Worm (Caenorhabditis elegans) whole organism, young adult: ENCODE results near the gene zig-12.
A peak's percentile ranks its signal among the peaks of the same experiment; 100 is the strongest.

ENCODE experiments used
- B0261.1 ChIP-seq: sonication (generic microtip); optimal IDR thresholded peaks from 2 replicates; lab custom pipeline; 2016; ENCODE audit warnings: mild to moderate bottlenecking, missing genetic modification characterization, moderate library complexity, missing compliant biosample characterization
- F22D6.2 ChIP-seq: sonication (generic microtip); optimal IDR thresholded peaks from 2 replicates; lab custom pipeline; 2016; ENCODE audit warnings: mild to moderate bottlenecking, missing genetic modification characterization, missing compliant biosample characterization
- F57C9.4 ChIP-seq: sonication (generic microtip); optimal IDR thresholded peaks from 2 replicates; lab custom pipeline; 2017; ENCODE audit warnings: mild to moderate bottlenecking, missing genetic modification characterization, missing compliant biosample characterization
- T26A5.8 ChIP-seq: sonication (generic microtip); optimal IDR thresholded peaks from 2 replicates; lab custom pipeline; 2016; ENCODE audit warnings: missing genetic modification characterization, missing compliant biosample characterization
- Y53F4B.3 ChIP-seq: fragments of 200-800 bp; sonication (Bioruptor generic); IDR thresholded peaks from 2 replicates; pipeline ENCODE4 v1.3.6; 2022; ENCODE audit warnings: missing genetic modification reagents, missing genetic modification characterization, missing compliant biosample characterization
- ama-1 ChIP-seq, 3 experiments: fragments of 150-350 bp in 1 of 3; sonication (generic microtip) in 2 of 3; optimal IDR thresholded peaks; 2 replicates each; lab custom pipeline; 2014 to 2018; ENCODE audit warnings: missing biosample characterization in 2 of 3, missing genetic modification characterization in 2 of 3, missing genetic modification reagents in 2 of 3
- aptf-2 ChIP-seq: fragments of 200-800 bp; sonication (Bioruptor generic); conservative IDR thresholded peaks from 2 replicates; pipeline ENCODE4 v1.3.6; 2022; ENCODE audit warnings: missing genetic modification reagents, missing genetic modification characterization, missing compliant biosample characterization
- bed-2 ChIP-seq: fragments of 200-800 bp; sonication (Bioruptor generic); IDR thresholded peaks from 2 replicates; pipeline ENCODE4 v1.3.6; 2022; ENCODE audit warnings: missing genetic modification reagents, missing genetic modification characterization, missing compliant biosample characterization
- dpff-1 ChIP-seq: sonication (generic microtip); optimal IDR thresholded peaks from 2 replicates; lab custom pipeline; 2017; ENCODE audit warnings: mild to moderate bottlenecking, missing genetic modification characterization, missing compliant biosample characterization
- dpl-1 ChIP-seq: fragments of 150-350 bp; optimal IDR thresholded peaks from 2 replicates; lab custom pipeline; 2014; ENCODE audit warnings: missing biosample characterization, missing genetic modification reagents, missing genetic modification characterization
- gei-17 ChIP-seq: fragments of 200-800 bp; sonication (Bioruptor generic); optimal IDR thresholded peaks from 2 replicates; lab custom pipeline; 2018; ENCODE audit warnings: mild to moderate bottlenecking, missing genetic modification characterization, missing compliant biosample characterization
- madf-10 ChIP-seq: sonication (generic microtip); optimal IDR thresholded peaks from 2 replicates; lab custom pipeline; 2016; ENCODE audit warnings: mild to moderate bottlenecking, missing genetic modification characterization, missing compliant biosample characterization
- snpc-4 ChIP-seq, 5 experiments: fragments of 150-350 bp in 1 of 5; sonication (generic microtip) in 4 of 5; optimal IDR thresholded peaks; 2 replicates each; lab custom pipeline; 2014 to 2018; ENCODE audit warnings: missing genetic modification characterization in 5 of 5, missing biosample characterization in 3 of 5, antibody characterized with exemption in 2 of 5, mild to moderate bottlenecking in 2 of 5, missing compliant biosample characterization in 2 of 5, missing genotype in 2 of 5, moderate library complexity in 2 of 5, missing genetic modification reagents in 1 of 5
- unc-130 ChIP-seq: sonication (generic microtip); optimal IDR thresholded peaks from 2 replicates; lab custom pipeline; 2016; ENCODE audit warnings: missing genetic modification reagents, missing genetic modification characterization, missing compliant biosample characterization

DNA sequence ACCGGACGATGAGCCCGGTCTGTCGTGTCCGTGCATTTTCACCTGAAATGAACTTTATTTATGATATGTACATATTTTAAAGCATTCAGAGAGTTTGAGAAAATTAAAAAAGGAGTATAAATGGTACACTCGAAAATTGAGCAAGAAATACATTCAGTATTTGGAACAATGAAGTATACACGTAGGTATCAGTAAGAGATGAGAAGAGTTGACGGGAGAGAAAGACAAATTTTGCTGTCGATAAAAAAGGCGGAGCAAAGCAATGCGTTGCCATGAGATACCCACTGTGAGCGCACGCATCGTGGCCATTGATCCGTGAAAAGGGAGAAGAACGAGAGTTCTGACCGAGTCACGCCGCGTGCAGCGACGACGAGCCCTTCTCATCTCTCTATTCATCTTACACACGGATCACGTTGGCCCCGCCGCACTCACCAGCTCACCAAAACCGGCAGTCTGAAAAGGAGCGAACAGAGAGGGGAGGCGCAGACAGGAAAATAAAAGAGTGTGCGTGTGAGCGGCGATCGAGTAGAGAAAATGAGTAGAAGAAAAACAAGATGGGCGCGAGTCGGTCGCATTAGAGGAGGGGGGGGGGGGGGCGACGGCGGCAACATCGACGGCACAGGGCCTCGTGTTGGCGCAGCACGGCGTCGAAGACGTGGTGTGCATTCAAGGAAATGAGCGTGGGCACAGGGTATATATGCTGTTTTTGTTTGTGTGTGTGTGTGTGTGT is 42.5 kb downstream of the zig-12 start, which contains the start of gene R04E5.8:
- TF ChIP-seq aptf-2 (GFP tag; lab: Robert Waterston, UW) (no peak), bed-2 (no peak), gei-17 (GFP tag; lab: Kevin White, UChicago) (no peak), snpc-4 (GFP tag; optimal IDR thresholded peaks at IDR 0.05; lab: Kevin White, UChicago) (no peak), snpc-4 (tag; optimal IDR thresholded peaks at IDR 0.05; lab: Kevin White, UChicago) (peak in 1 of 4 experiments; percentile 32), F57C9.4 (no peak), Y53F4B.3 (GFP tag; lab: Robert Waterston, UW) (no peak), F22D6.2 (tag; lab: Kevin White, UChicago) (no peak), dpl-1 (GFP tag; lab: Kevin White, UChicago) (no peak), T26A5.8 (tag; lab: Kevin White, UChicago) (no peak), dpff-1 (tag; lab: Kevin White, UChicago) (no peak), B0261.1 (tag; lab: Kevin White, UChicago) (no peak), unc-130 (no peak), ama-1 (optimal IDR thresholded peaks at IDR 0.05; lab: Kevin White, UChicago) (no peak), ama-1 (GFP tag; optimal IDR thresholded peaks at IDR 0.05; lab: Kevin White, UChicago) (no peak), madf-10 (tag; lab: Kevin White, UChicago) (no peak)
